Worm (Caenorhabditis elegans) whole organism, L4/young adult: ENCODE results near the gene Y43E12A.3.
A peak's percentile ranks its signal among the peaks of the same experiment; 100 is the strongest.

Source experiments
- W03F9.2 ChIP-seq: fragments of 150-350 bp; optimal IDR thresholded peaks from 2 replicates; lab custom pipeline; 2014; ENCODE audit warnings: missing biosample characterization, missing genetic modification characterization
- dao-5 ChIP-seq: sonication (generic microtip); optimal IDR thresholded peaks from 2 replicates; lab custom pipeline; 2016; ENCODE audit warnings: missing genotype, missing genetic modification characterization, moderate library complexity, missing compliant biosample characterization
- him-1 ChIP-seq: sonication (generic microtip); optimal IDR thresholded peaks from 2 replicates; lab custom pipeline; 2016; ENCODE audit warnings: missing genotype, missing genetic modification reagents, missing genetic modification characterization, missing compliant biosample characterization

Gene Y43E12A.3

ce11 chrIV:11036222-11036621 lies 48.5 kb downstream of the Y43E12A.3 start, which contains the start of gene fkb-1:
Gene fkb-1 (plus strand): TSS chrIV:11036582.
- TF ChIP-seq him-1 (tag; lab: Kevin White, UChicago) (no peak), W03F9.2 (tag; lab: Kevin White, UChicago) (peak; percentile 71)

- no peak for TF ChIP-seq him-1 (tag; lab: Kevin White, UChicago)
- TF ChIP-seq W03F9.2 (tag; lab: Kevin White, UChicago) = no peak
- TF ChIP-seq dao-5 (tag; lab: Kevin White, UChicago) = no peak
These were observed 49.5 kb downstream of the Y43E12A.3 start for ce11 chrIV:11037118-11037719.

- TF ChIP-seq W03F9.2 (tag; lab: Kevin White, UChicago) (no peak), him-1 (tag; lab: Kevin White, UChicago) (no peak), dao-5 (tag; lab: Kevin White, UChicago) (no peak)
These were observed 50.5 kb downstream of the Y43E12A.3 start for ce11 chrIV:11038218-11038617.

DNA sequence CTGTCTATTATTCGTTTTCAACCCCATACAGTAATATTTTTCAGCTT lies 50.7 kb downstream of the Y43E12A.3 start, which contains the start of gene kdin-1:
Gene kdin-1 (plus strand): TSS at position 38 of the 47 bp plus-strand sequence.
- TF ChIP-seq dao-5 (tag; lab: Kevin White, UChicago) = no peak
- no peak for TF ChIP-seq W03F9.2 (tag; lab: Kevin White, UChicago)
- no peak for TF ChIP-seq him-1 (tag; lab: Kevin White, UChicago)

DNA sequence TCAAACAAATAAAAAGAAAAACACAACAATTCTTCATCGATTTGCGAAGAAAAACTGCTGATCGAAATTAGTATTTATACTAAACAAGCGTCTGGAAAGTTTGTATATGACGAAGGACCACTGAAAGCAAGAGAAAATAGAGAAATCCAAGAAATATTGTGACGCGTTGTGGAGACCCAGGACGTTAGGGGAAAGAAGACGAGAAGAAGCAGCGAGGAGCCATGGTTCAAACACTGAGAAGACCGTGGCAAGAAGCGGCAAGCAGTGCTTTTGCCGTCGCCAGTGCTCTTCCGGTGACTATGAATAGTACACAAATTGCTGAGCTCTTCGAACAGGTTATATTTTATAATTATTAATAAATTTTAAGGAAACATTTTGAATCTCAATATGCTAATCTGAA lies 51.0 kb downstream of the Y43E12A.3 start:
- TF ChIP-seq dao-5 (tag; lab: Kevin White, UChicago) = no peak
- TF ChIP-seq him-1 (tag; lab: Kevin White, UChicago) = no peak
- TF ChIP-seq W03F9.2 (tag; lab: Kevin White, UChicago) = no peak
